Worm (Caenorhabditis elegans) whole organism, late embryonic: Measurements from ENCODE around the gene F44E2.4.

Experiments
- K02D7.2 ChIP-seq: sonication (generic microtip); optimal IDR thresholded peaks from 2 replicates; lab custom pipeline; 2017; ENCODE audit warnings: mild to moderate bottlenecking, missing genetic modification characterization, missing compliant biosample characterization
- ceh-18 ChIP-seq: sonication (generic microtip); optimal IDR thresholded peaks from 2 replicates; lab custom pipeline; 2016; ENCODE audit warnings: missing genetic modification characterization, missing compliant biosample characterization
- ceh-22 ChIP-seq: sonication (generic microtip); optimal IDR thresholded peaks from 2 replicates; lab custom pipeline; 2017; ENCODE audit warnings: missing biosample characterization, missing genetic modification characterization
- ceh-30 ChIP-seq: fragments of 150-350 bp; optimal IDR thresholded peaks from 2 replicates; lab custom pipeline; 2014; ENCODE audit warnings: missing biosample characterization, missing genetic modification characterization
- dve-1 ChIP-seq: sonication (generic microtip); optimal IDR thresholded peaks from 2 replicates; lab custom pipeline; 2017; ENCODE audit warnings: antibody characterized with exemption, mild to moderate bottlenecking, missing genetic modification characterization, missing compliant biosample characterization
- fkh-10 ChIP-seq: fragments of 150-350 bp; optimal IDR thresholded peaks from 2 replicates; lab custom pipeline; 2014; ENCODE audit warnings: missing biosample characterization, missing genetic modification reagents, missing genetic modification characterization
- hlh-13 ChIP-seq: fragments of 200-800 bp; sonication (Bioruptor generic); optimal IDR thresholded peaks from 2 replicates; lab custom pipeline; 2018; ENCODE audit warnings: mild to moderate bottlenecking, missing genetic modification characterization, missing compliant biosample characterization
- nhr-11 ChIP-seq: fragments of 150-350 bp; optimal IDR thresholded peaks from 2 replicates; lab custom pipeline; 2014; ENCODE audit warnings: missing biosample characterization, missing genetic modification characterization
- odd-2 ChIP-seq: sonication (generic microtip); optimal IDR thresholded peaks from 2 replicates; lab custom pipeline; 2017; ENCODE audit warnings: antibody characterized with exemption, mild to moderate bottlenecking, missing genetic modification characterization, missing compliant biosample characterization
- rnt-1 ChIP-seq: sonication (generic microtip); optimal IDR thresholded peaks from 2 replicates; lab custom pipeline; 2016; ENCODE audit warnings: missing genetic modification characterization, missing compliant biosample characterization
- unc-55 ChIP-seq: sonication (generic microtip); optimal IDR thresholded peaks from 2 replicates; lab custom pipeline; 2017; ENCODE audit warnings: missing biosample characterization, missing genetic modification reagents, missing genetic modification characterization

The F44E2.4 gene

ce11 chrIII:8784500-8784899 lies 53.7 kb downstream of the F44E2.4 start:
- TF ChIP-seq dve-1 (tag; lab: Kevin White, UChicago), result no peak
- TF ChIP-seq nhr-11 (tag; lab: Kevin White, UChicago), result no peak
- peak; percentile 9 for TF ChIP-seq ceh-18 (tag; lab: Kevin White, UChicago)
- TF ChIP-seq odd-2 (tag; lab: Kevin White, UChicago), result no peak
- no peak for TF ChIP-seq ceh-22 (tag; lab: Kevin White, UChicago)
- no peak for TF ChIP-seq unc-55 (GFP tag; lab: Kevin White, UChicago)
- TF ChIP-seq hlh-13 (GFP tag; lab: Kevin White, UChicago), result no peak
- TF ChIP-seq K02D7.2 (tag; lab: Kevin White, UChicago), result no peak

ce11 chrIII:8782744-8783143 lies 55.5 kb downstream of the F44E2.4 start:
- TF ChIP-seq odd-2 (tag; lab: Kevin White, UChicago), result no peak
- TF ChIP-seq rnt-1 (tag; lab: Kevin White, UChicago), result no peak
- no peak for TF ChIP-seq ceh-30
- no peak for TF ChIP-seq fkh-10 (GFP tag; lab: Kevin White, UChicago)
